Worm (Caenorhabditis elegans): ENCODE results near the gene set-6.

Gene set-6

DNA sequence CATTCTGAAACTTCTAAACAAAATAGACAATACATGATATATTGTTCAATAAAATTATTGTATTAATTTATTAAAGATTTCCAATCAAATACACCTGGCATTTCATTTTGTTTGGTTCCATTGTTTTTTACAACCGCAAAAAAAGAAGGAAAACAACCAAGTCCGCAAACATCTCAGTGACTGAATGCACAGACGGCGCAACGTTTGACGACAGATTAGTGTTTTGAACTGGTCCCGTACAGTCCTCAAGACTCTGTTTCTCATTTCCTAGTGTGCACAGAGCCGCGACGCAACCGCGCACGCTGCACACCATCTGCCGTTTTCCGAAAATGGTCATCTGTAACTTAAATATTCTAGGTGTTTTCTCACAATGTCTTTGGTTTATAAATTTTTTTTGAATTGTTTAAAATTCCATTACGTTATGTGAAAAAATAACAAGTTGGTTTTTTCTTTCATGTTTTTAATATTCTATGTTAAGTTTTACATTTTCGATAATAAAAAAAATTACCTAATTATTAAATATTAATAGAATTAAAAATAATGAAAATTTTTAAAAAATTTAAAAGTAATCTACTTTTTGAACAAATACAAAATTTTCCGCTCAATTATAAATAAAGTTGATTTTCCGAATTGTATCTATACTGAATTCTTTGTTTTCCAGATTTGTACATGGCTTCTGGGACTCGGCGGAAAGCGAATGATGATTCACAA lies 26.1 kb downstream of the set-6 start, which contains the start of gene lsd-1 (continued):
- TF ChIP-seq sptf-1 (tag; optimal IDR thresholded peaks at IDR 0.05): no peak
- no peak for TF ChIP-seq unc-98 (GFP tag; IDR thresholded peaks at IDR 0.05)
- no peak for TF ChIP-seq ceh-63 (GFP tag; optimal IDR thresholded peaks at IDR 0.05)
- TF ChIP-seq fos-1 (tag; optimal IDR thresholded peaks at IDR 0.05): no peak
- TF ChIP-seq skn-1 (tag; optimal IDR thresholded peaks at IDR 0.05): no peak
- no peak for TF ChIP-seq lsy-2 (tag; optimal IDR thresholded peaks at IDR 0.05)
- TF ChIP-seq aha-1 (tag; optimal IDR thresholded peaks at IDR 0.05): no peak
- TF ChIP-seq mdl-1 (tag; optimal IDR thresholded peaks at IDR 0.05): no peak
- no peak for TF ChIP-seq ama-1 (optimal IDR thresholded peaks at IDR 0.05)
- no peak for TF ChIP-seq aly-2 (tag; optimal IDR thresholded peaks at IDR 0.05)
- TF ChIP-seq nhr-84 (tag; optimal IDR thresholded peaks at IDR 0.05): no peak
- no peak for TF ChIP-seq alr-1 (tag; optimal IDR thresholded peaks at IDR 0.05; ENCODE audit: borderline replicate concordance)
- peak in 1 of 3 experiments; percentile 5 for TF ChIP-seq ceh-82 (tag; optimal IDR thresholded peaks at IDR 0.05)
- no peak for TF ChIP-seq ztf-11 (tag; optimal IDR thresholded peaks at IDR 0.05)
- TF ChIP-seq blmp-1 (tag; optimal IDR thresholded peaks at IDR 0.05): no peak
- TF ChIP-seq nhr-20 (tag; optimal IDR thresholded peaks at IDR 0.05): no peak
- TF ChIP-seq pax-3 (tag; optimal IDR thresholded peaks at IDR 0.05): no peak
- TF ChIP-seq snpc-4 (tag; optimal IDR thresholded peaks at IDR 0.05): no peak
- no peak for TF ChIP-seq lin-13 (GFP tag; optimal IDR thresholded peaks at IDR 0.05)
- TF ChIP-seq nhr-28 (tag; optimal IDR thresholded peaks at IDR 0.05): no peak
- no peak for TF ChIP-seq elt-3 (tag; optimal IDR thresholded peaks at IDR 0.05)
- TF ChIP-seq nhr-12 (tag; optimal IDR thresholded peaks at IDR 0.05): no peak
- peak; percentile 22 to 23 for TF ChIP-seq efl-1 (optimal IDR thresholded peaks at IDR 0.05)
- peak in 1 of 2 experiments; percentile 4 for TF ChIP-seq efl-1 (GFP tag; optimal IDR thresholded peaks at IDR 0.05 in 1 of 2)
- TF ChIP-seq snu-23 (GFP tag; optimal IDR thresholded peaks at IDR 0.05): no peak
- TF ChIP-seq sox-4 (tag; optimal IDR thresholded peaks at IDR 0.05): no peak
- TF ChIP-seq mep-1 (tag; optimal IDR thresholded peaks at IDR 0.05): no peak
- TF ChIP-seq unc-62 (GFP tag; optimal IDR thresholded peaks at IDR 0.05): no peak
- no peak for TF ChIP-seq fkh-8 (tag; optimal IDR thresholded peaks at IDR 0.05)
- no peak for TF ChIP-seq irx-1 (tag; optimal IDR thresholded peaks at IDR 0.05)
- no peak for TF ChIP-seq unc-30 (tag; optimal IDR thresholded peaks at IDR 0.05)
- peak; percentile 10 for TF ChIP-seq xbp-1 (tag; optimal IDR thresholded peaks at IDR 0.05)
- TF ChIP-seq fkh-4 (tag; optimal IDR thresholded peaks at IDR 0.05; ENCODE audit: borderline replicate concordance): no peak
- TF ChIP-seq rnt-1 (tag; optimal IDR thresholded peaks at IDR 0.05): peak; percentile 60
- peak; percentile 92 for TF ChIP-seq F16B12.6 (tag; optimal IDR thresholded peaks at IDR 0.05)
- no peak for TF ChIP-seq grh-1 (GFP tag; IDR thresholded peaks at IDR 0.05)
- TF ChIP-seq ceh-8 (GFP tag; optimal IDR thresholded peaks at IDR 0.05): no peak
- no peak for TF ChIP-seq hpl-2 (GFP tag; optimal IDR thresholded peaks at IDR 0.05)
- no peak for TF ChIP-seq nhr-77 (tag; optimal IDR thresholded peaks at IDR 0.05)
- TF ChIP-seq lin-39 (tag; optimal IDR thresholded peaks at IDR 0.05): no peak
- TF ChIP-seq pqm-1 (tag; optimal IDR thresholded peaks at IDR 0.05): no peak

DNA sequence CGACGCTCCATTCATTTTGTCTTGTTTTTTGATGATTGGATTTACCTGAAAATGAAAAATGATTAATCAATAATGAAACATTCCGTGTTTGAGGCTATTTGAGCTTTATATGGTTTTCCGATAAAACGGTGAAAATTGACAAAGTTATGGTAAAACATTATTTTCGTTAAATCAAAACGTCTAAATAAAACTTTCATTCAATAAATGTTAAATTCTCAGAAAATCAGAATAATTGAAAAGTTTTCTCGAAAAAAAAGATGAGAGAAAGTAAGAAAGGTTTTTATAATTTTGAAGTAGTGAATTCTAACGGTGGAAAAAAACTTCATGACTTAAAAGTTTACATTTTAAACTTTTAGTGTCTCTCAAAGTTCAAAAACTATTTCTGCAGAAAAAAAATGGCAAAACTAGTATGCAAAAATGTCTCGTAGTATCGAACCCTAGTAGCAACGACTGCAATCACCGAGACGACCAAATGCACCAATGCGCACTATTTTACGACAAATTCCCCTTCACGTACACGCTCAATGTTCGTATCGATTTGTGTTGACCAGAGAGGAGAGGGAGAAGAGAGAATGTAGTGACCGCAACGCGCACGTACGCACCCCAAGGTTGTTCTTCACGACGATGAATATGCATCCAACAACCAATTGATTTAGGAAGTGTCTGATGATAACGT lies 27.6 kb downstream of the set-6 start, which contains the start of gene nfya-1:
Gene nfya-1 (minus strand): TSS at position 51 of the 676 bp plus-strand sequence.
- TF ChIP-seq efl-3 (GFP tag; optimal IDR thresholded peaks at IDR 0.05): no peak
- TF ChIP-seq nhr-85 (tag): no peak
- TF ChIP-seq nhr-47 (tag; optimal IDR thresholded peaks at IDR 0.05): peak; percentile 62
- peak; percentile 75 for TF ChIP-seq lin-14 (GFP tag; optimal IDR thresholded peaks at IDR 0.05)
- no peak for TF ChIP-seq egl-13 (tag; optimal IDR thresholded peaks at IDR 0.05)
- TF ChIP-seq aha-1 (tag; optimal IDR thresholded peaks at IDR 0.05): no peak
- TF ChIP-seq ceh-82 (tag; optimal IDR thresholded peaks at IDR 0.05): peak in 2 of 3 experiments; percentile 23 to 79
- no peak for TF ChIP-seq unc-62 (GFP tag; optimal IDR thresholded peaks at IDR 0.05)
- TF ChIP-seq lsy-2 (tag; optimal IDR thresholded peaks at IDR 0.05): peak; percentile 33 to 68
- TF ChIP-seq mep-1 (tag; optimal IDR thresholded peaks at IDR 0.05): peak; percentile 84
- TF ChIP-seq lir-3 (tag; optimal IDR thresholded peaks at IDR 0.05; ENCODE audit: poor library complexity): no peak
- no peak for TF ChIP-seq mab-9 (GFP tag; IDR thresholded peaks at IDR 0.05)
- no peak for TF ChIP-seq lin-15B (tag; optimal IDR thresholded peaks at IDR 0.05)
- TF ChIP-seq nhr-71 (tag; optimal IDR thresholded peaks at IDR 0.05): peak; percentile 45
- TF ChIP-seq nhr-28 (tag; optimal IDR thresholded peaks at IDR 0.05): no peak
- peak in 1 of 2 experiments; percentile 35 for TF ChIP-seq mdl-1 (tag; optimal IDR thresholded peaks at IDR 0.05)
- no peak for TF ChIP-seq sptf-1 (tag; optimal IDR thresholded peaks at IDR 0.05)
- peak in 1 of 6 experiments; percentile 64 for TF ChIP-seq elt-3 (tag; optimal IDR thresholded peaks at IDR 0.05)
- peak; percentile 37 for TF ChIP-seq nhr-90 (tag; optimal IDR thresholded peaks at IDR 0.05; ENCODE audit: poor library complexity)
- no peak for TF ChIP-seq vab-15 (tag; optimal IDR thresholded peaks at IDR 0.05)

Data from whole organism, L1 larva.